Fruit fly (Drosophila melanogaster) S2 (cell line): Measurements from ENCODE around the gene Elp3.

Experiments used
- CG8478 ChIP-seq: fragments of >200 bp; optimal IDR thresholded peaks from 2 replicates; lab custom pipeline; 2018
- CTCF ChIP-seq, 2 experiments: fragments of >200 bp; optimal IDR thresholded peaks; 2 replicates each; lab custom pipeline; 2018

Gene Elp3

dm6 chr2L:4448582-4449016 lies 4.1 kb downstream of the Elp3 start, which contains the start of gene MFS18:
TSS of gene MFS18 (minus strand) at chr2L:4448635.
- TF ChIP-seq CG8478 (lab: Kevin White, UChicago), result no peak
- no peak for TF ChIP-seq CTCF (optimal IDR thresholded peaks at IDR 0.05; lab: Kevin White, UChicago)

dm6 chr2L:4452798-4453197 lies 8.3 kb downstream of the Elp3 start, which contains the start of gene CG15439:
TSS of gene CG15439 (minus strand) at chr2L:4453038.
- TF ChIP-seq CG8478 (lab: Kevin White, UChicago) (no peak), CTCF (optimal IDR thresholded peaks at IDR 0.05; lab: Kevin White, UChicago) (no peak)

dm6 chr2L:4454009-4454689 lies 9.6 kb downstream of the Elp3 start, which contains the start of the genes Secp43 and ND-B8:
TSS of gene Secp43 (minus strand) at chr2L:4454453.
TSS of gene ND-B8 (plus strand) at chr2L:4454626.
- TF ChIP-seq CG8478 (lab: Kevin White, UChicago), result no peak
- TF ChIP-seq CTCF (optimal IDR thresholded peaks at IDR 0.05; lab: Kevin White, UChicago), result peak; percentile 57 to 70

dm6 chr2L:4456539-4456994 lies 12.0 kb downstream of the Elp3 start, which contains the start of gene Gs1l:
TSS of gene Gs1l (minus strand) at chr2L:4456807.
- TF ChIP-seq CG8478 (lab: Kevin White, UChicago) (no peak), CTCF (optimal IDR thresholded peaks at IDR 0.05; lab: Kevin White, UChicago) (no peak)

DNA sequence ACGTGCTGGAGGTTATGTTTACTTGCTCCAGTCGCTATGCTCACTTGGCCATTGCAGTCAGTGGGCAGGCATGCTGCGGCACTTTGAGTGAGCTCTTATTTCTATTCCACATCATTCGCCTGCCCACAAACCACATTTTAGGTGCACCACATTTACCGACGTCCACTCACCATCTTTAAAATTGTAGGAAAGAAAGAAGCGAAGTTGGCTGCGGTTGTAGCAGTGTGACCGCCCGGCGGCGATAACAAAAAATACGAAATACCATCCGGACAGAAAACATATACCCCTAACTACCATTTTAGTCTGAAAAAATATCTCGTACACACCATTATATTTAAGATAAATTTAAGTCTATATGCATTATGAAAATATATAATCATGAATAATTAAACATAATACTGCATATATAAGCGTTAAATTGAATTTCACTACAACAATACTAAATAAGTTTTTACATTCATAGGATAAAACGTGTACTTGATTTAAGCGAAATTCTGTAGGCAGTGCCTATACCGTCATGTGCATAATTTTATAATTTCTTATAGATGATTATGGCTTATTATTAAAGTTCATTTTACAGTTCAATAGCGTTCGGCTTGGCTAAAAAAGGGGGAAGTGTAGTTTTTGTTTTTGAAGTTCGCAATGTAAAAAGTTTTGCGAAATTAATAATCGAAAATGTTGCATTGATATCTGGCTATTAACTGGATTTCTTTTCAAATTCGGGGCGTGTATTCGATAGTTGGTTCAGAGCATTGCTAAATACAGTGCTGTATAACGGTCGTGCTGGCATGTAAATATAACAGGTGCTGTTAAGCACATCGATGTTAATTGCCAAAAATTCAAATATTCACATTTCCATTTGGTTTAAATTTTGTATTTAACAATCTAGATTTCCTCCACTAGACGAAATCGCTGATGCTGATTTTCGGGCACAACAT lies 13.9 kb downstream of the Elp3 start, which contains the start of gene RpL27A:
TSS of gene RpL27A (minus strand) at position 246 of the 938 bp plus-strand sequence.
- TF ChIP-seq CG8478 (lab: Kevin White, UChicago) (no peak), CTCF (optimal IDR thresholded peaks at IDR 0.05; lab: Kevin White, UChicago) (peak in 1 of 2 experiments; percentile 42)

dm6 chr2L:4459543-4459942 lies 15.0 kb downstream of the Elp3 start, which contains the start of the genes mRpL27 and CG15435:
TSS of gene mRpL27 (minus strand) at chr2L:4459638.
TSS of gene CG15435 (plus strand) at chr2L:4459729.
- no peak for TF ChIP-seq CG8478 (lab: Kevin White, UChicago)
- TF ChIP-seq CTCF (optimal IDR thresholded peaks at IDR 0.05; lab: Kevin White, UChicago), result no peak

- TF ChIP-seq CG8478 (lab: Kevin White, UChicago), result no peak
- TF ChIP-seq CTCF (optimal IDR thresholded peaks at IDR 0.05; lab: Kevin White, UChicago), result no peak
Observed at dm6 chr2L:4463323-4463722, 18.8 kb downstream of the Elp3 start, which contains the start of the genes CG15443 and Paris. TSS of gene CG15443 (minus strand) at chr2L:4463447. TSS of gene Paris (plus strand) at chr2L:4463611.

- TF ChIP-seq CTCF (optimal IDR thresholded peaks at IDR 0.05; lab: Kevin White, UChicago) (no peak), CG8478 (lab: Kevin White, UChicago) (no peak)
Observed at dm6 chr2L:4464946-4465345, 20.4 kb downstream of the Elp3 start, which contains the start of gene FIG4. TSS of gene FIG4 (plus strand) at chr2L:4465174.

DNA sequence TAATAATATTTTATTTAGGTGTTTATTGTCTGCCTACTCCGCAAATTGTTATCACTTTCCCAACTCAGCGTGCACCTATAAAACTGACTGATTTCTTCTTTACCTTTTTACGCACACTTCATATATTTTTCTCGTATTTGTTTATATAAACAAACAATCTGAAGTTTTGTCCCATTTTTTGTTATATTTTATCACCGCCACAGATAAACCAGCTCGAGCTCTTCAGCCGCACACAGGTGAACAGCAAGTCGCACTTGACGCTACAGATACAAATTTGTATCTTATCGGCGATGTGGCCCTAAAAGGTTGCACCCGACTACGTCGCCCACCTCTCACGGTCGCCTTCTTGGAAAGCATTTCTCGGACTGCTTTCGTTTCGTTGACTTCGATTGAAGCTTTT lies 30.9 kb downstream of the Elp3 start:
- TF ChIP-seq CTCF (optimal IDR thresholded peaks at IDR 0.05; lab: Kevin White, UChicago) (no peak), CG8478 (lab: Kevin White, UChicago) (no peak)

DNA sequence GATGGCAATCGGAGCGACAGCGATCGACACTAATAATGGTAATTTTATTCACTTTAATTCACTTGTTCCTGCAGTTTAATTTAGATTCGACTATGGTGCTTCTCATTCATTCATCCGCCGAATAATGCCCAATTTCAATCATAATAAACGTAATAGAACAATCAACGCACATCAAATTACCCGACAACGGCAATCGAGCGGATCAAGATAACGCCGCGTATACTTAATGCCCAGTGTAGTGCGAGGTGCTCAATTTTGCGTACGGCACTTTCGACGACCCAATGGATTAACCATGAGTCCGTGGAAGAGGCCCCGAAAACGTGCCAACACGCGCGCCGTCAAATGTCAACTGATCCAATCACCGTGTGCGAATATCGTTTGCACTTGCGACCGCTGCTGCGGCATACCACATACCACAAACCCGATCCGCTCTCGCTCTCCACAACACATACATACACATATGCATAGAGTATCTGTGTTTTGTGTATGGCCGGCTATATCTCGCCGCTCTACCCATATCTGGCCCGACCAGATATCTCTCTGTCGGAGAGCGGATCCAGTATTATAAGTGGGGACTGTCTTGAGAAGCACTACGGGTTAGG lies 32.2 kb downstream of the Elp3 start, which contains the start of gene ine:
TSS of gene ine (minus strand) at position 351 of the 602 bp plus-strand sequence.
- no peak for TF ChIP-seq CTCF (optimal IDR thresholded peaks at IDR 0.05; lab: Kevin White, UChicago)
- TF ChIP-seq CG8478 (lab: Kevin White, UChicago), result no peak

DNA sequence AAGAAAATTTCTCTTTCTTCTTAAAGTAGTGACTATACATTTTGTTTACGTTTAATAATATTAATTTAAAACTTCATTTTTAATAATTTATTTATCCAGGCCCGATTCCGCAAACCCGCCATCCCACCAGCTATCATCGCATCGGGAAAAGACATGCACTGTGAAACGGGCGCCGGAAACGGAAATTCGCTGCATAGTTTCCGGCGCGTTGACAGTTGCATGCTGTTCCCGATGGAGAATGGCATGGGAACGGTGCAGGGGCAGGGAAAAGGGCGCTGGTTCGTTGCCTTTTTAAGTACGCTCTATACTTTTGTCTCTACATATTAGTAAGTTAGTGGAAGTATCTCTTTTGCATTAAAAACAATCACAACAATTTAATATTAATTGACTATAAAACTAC lies 33.4 kb downstream of the Elp3 start:
- TF ChIP-seq CTCF (optimal IDR thresholded peaks at IDR 0.05; lab: Kevin White, UChicago) (no peak), CG8478 (lab: Kevin White, UChicago) (no peak)
